Worm (Caenorhabditis elegans): ENCODE data around the gene clh-2.
A peak's percentile ranks its signal among the peaks of the same experiment; 100 is the strongest.

The clh-2 gene

ce11 chrII:11336640-11337241 lies 15.0 kb upstream of the clh-2 start:
- TF ChIP-seq egrh-3 (GFP tag; IDR thresholded peaks at IDR 0.05) = peak; percentile 8; the same call in 1 of the 2 replicates
- no peak for TF ChIP-seq rpc-1 (optimal IDR thresholded peaks at IDR 0.05)
- TF ChIP-seq rpc-1 (tag; optimal IDR thresholded peaks at IDR 0.05) = no peak
- peak; percentile 81 for TF ChIP-seq zfh-2 (GFP tag; conservative IDR thresholded peaks at IDR 0.05)
- no peak for TF ChIP-seq madf-6 (GFP tag; IDR thresholded peaks at IDR 0.05)
- 0 out of 2 replicates have a peak, but pooled peaks have one; percentile 20 for TF ChIP-seq bed-1 (GFP tag; IDR thresholded peaks at IDR 0.05)
- TF ChIP-seq zim-3 (tag; optimal IDR thresholded peaks at IDR 0.05) = no peak

- TF ChIP-seq madf-10 (tag; optimal IDR thresholded peaks at IDR 0.05) = no peak
- no peak for TF ChIP-seq ceh-100 (GFP tag; IDR thresholded peaks at IDR 0.05)
- TF ChIP-seq tbx-9 (tag; optimal IDR thresholded peaks at IDR 0.05; ENCODE audit: borderline replicate concordance) = no peak
- no peak for TF ChIP-seq B0019.2 (GFP tag; conservative IDR thresholded peaks at IDR 0.05)
- TF ChIP-seq repo-1 (tag; optimal IDR thresholded peaks at IDR 0.05) = no peak
- TF ChIP-seq bed-2 (GFP tag; IDR thresholded peaks at IDR 0.05) = no peak
- no peak for TF ChIP-seq rec-8 (tag; optimal IDR thresholded peaks at IDR 0.05)
- TF ChIP-seq ztf-25 (GFP tag; IDR thresholded peaks at IDR 0.05) = no peak
- no peak for TF ChIP-seq mcd-1 (GFP tag; IDR thresholded peaks at IDR 0.05)
- no peak for TF ChIP-seq ztf-6 (GFP tag; IDR thresholded peaks at IDR 0.05)
- no peak for TF ChIP-seq C06A6.2 (GFP tag; conservative IDR thresholded peaks at IDR 0.05)
- no peak for TF ChIP-seq Y56A3A.18 (GFP tag; IDR thresholded peaks at IDR 0.05)
These were observed 14.1 kb upstream of the clh-2 start, which contains the start of gene sqt-1 for ce11 chrII:11337497-11338040. Gene sqt-1 (minus strand): TSS chrII:11337837.

ce11 chrII:11339507-11339906 lies 12.2 kb upstream of the clh-2 start, which contains the start of gene rmd-3:
Gene rmd-3 (minus strand): TSS chrII:11339607.
- TF ChIP-seq him-1 (tag; optimal IDR thresholded peaks at IDR 0.05) (no peak), Y53G8AR.9 (GFP tag; conservative IDR thresholded peaks at IDR 0.05) (no peak), hrde-1 (tag; optimal IDR thresholded peaks at IDR 0.05; ENCODE audit: borderline replicate concordance) (no peak), lsy-27 (tag; optimal IDR thresholded peaks at IDR 0.05; ENCODE audit: borderline replicate concordance, insufficient read depth) (no peak), zim-3 (tag; optimal IDR thresholded peaks at IDR 0.05) (no peak), F23B12.7 (tag; optimal IDR thresholded peaks at IDR 0.05; ENCODE audit: insufficient read depth) (no peak), ccch-3 (GFP tag; optimal IDR thresholded peaks at IDR 0.05) (no peak), nhr-90 (tag; optimal IDR thresholded peaks at IDR 0.05) (no peak), akir-1 (GFP tag; optimal IDR thresholded peaks at IDR 0.05) (no peak), hlh-12 (tag; optimal IDR thresholded peaks at IDR 0.05) (no peak), F10E7.11 (tag; optimal IDR thresholded peaks at IDR 0.05) (no peak), F22D6.2 (tag; optimal IDR thresholded peaks at IDR 0.05) (no peak), ztf-22 (GFP tag; optimal IDR thresholded peaks at IDR 0.05) (no peak), sptf-2 (GFP tag; optimal IDR thresholded peaks at IDR 0.05) (no peak)

- no peak for TF ChIP-seq snpc-4 (GFP tag; optimal IDR thresholded peaks at IDR 0.05)
- TF ChIP-seq snpc-4 (tag; optimal IDR thresholded peaks at IDR 0.05) = no peak
- TF ChIP-seq ceh-91 (GFP tag; IDR thresholded peaks at IDR 0.05) = 0 out of 2 replicates have a peak, but pooled peaks have one; percentile 4
- peak; percentile 59; the same call in 1 of the 2 replicates for TF ChIP-seq lin-26 (GFP tag; IDR thresholded peaks at IDR 0.05)
- TF ChIP-seq F57A8.1 (GFP tag; optimal IDR thresholded peaks at IDR 0.05) = no peak
- no peak for TF ChIP-seq xnd-1 (tag; optimal IDR thresholded peaks at IDR 0.05)
- TF ChIP-seq madf-6 (GFP tag; IDR thresholded peaks at IDR 0.05) = no peak
- TF ChIP-seq tlf-1 (GFP tag; optimal IDR thresholded peaks at IDR 0.05) = no peak
- TF ChIP-seq ccch-3 (GFP tag; optimal IDR thresholded peaks at IDR 0.05) = no peak
- no peak for TF ChIP-seq snpc-3.4 (tag; optimal IDR thresholded peaks at IDR 0.05)
- no peak for TF ChIP-seq lin-40 (tag; optimal IDR thresholded peaks at IDR 0.05)
- no peak for TF ChIP-seq ztf-25 (GFP tag; IDR thresholded peaks at IDR 0.05)
- no peak for TF ChIP-seq hmg-1.2 (GFP tag; IDR thresholded peaks at IDR 0.05)
- TF ChIP-seq ZK185.1 (tag; optimal IDR thresholded peaks at IDR 0.05; ENCODE audit: poor library complexity, severe bottlenecking) = no peak
These were observed 8.3 kb upstream of the clh-2 start, which contains the start of gene lgc-20 for ce11 chrII:11343300-11343869. Gene lgc-20 (minus strand): TSS chrII:11343610.
